Fruit fly (Drosophila melanogaster) whole organism, embryonic: ENCODE data around the gene CheA29a.

Experiments used
- Abd-B ChIP-seq: fragments of 200-800 bp; sonication (Bioruptor generic); optimal IDR thresholded peaks from 2 replicates; lab custom pipeline; 2018; ENCODE audit warnings: missing biosample characterization, mild to moderate bottlenecking, missing genetic modification characterization, moderate library complexity
- Aef1 ChIP-seq: fragments of 200-800 bp; sonication (Bioruptor generic); IDR thresholded peaks from 3 replicates; pipeline ENCODE4 v1.3.6; 2022; ENCODE audit warnings: missing biosample characterization, missing genetic modification characterization
- B-H2 ChIP-seq: fragments of 200-800 bp; sonication (Bioruptor generic); optimal IDR thresholded peaks from 2 replicates; lab custom pipeline; 2018; ENCODE audit warnings: missing biosample characterization, mild to moderate bottlenecking, missing genetic modification characterization
- Bteb2 ChIP-seq: fragments of 200-800 bp; sonication (Bioruptor generic); optimal IDR thresholded peaks from 2 replicates; lab custom pipeline; 2016; ENCODE audit warnings: missing biosample characterization, missing genetic modification characterization
- CG10267 ChIP-seq: fragments of 200-800 bp; sonication (Bioruptor generic); optimal IDR thresholded peaks from 2 replicates; lab custom pipeline; 2018; ENCODE audit warnings: missing biosample characterization, mild to moderate bottlenecking, missing genetic modification characterization, moderate library complexity
- CG10654 ChIP-seq: fragments of 200-800 bp; sonication (Bioruptor generic); optimal IDR thresholded peaks from 2 replicates; lab custom pipeline; 2016; ENCODE audit warnings: missing biosample characterization, missing genetic modification characterization
- CG12744 ChIP-seq: fragments of 200-800 bp; sonication (Bioruptor generic); optimal IDR thresholded peaks from 2 replicates; lab custom pipeline; 2016; ENCODE audit warnings: missing biosample characterization, missing genetic modification characterization
- CG13424 ChIP-seq: fragments of 200-800 bp; sonication (Bioruptor generic); optimal IDR thresholded peaks from 2 replicates; lab custom pipeline; 2019; ENCODE audit warnings: missing biosample characterization, mild to moderate bottlenecking, missing genetic modification characterization, moderate library complexity
- CG13624 ChIP-seq: fragments of 200-800 bp; sonication (Bioruptor generic); optimal IDR thresholded peaks from 2 replicates; lab custom pipeline; 2016; ENCODE audit warnings: missing biosample characterization, missing genetic modification characterization
- CG15011 ChIP-seq: fragments of 200-800 bp; sonication (Bioruptor generic); optimal IDR thresholded peaks from 3 replicates; lab custom pipeline; 2018; ENCODE audit warnings: missing biosample characterization, mild to moderate bottlenecking, missing genetic modification characterization
- CG17186 ChIP-seq: fragments of 200-800 bp; sonication (Bioruptor generic); optimal IDR thresholded peaks from 3 replicates; lab custom pipeline; 2017; ENCODE audit warnings: missing biosample characterization, missing genetic modification reagents, missing genetic modification characterization
- CG18262 ChIP-seq: fragments of 200-800 bp; optimal IDR thresholded peaks from 3 replicates; lab custom pipeline; 2019; ENCODE audit warnings: missing biosample characterization, mild to moderate bottlenecking, missing genetic modification characterization, moderate library complexity
- CG2129 ChIP-seq: fragments of 200-800 bp; sonication (Bioruptor generic); IDR thresholded peaks from 2 replicates; pipeline ENCODE4 v1.3.6; 2022; ENCODE audit warnings: missing biosample characterization, missing genetic modification characterization; ENCODE audit not compliant: partially characterized antibody
- CG30403 ChIP-seq: fragments of 200-800 bp; sonication (Bioruptor generic); optimal IDR thresholded peaks from 3 replicates; lab custom pipeline; 2016; ENCODE audit warnings: missing biosample characterization, missing genetic modification characterization
- CG31441 ChIP-seq: fragments of 200-800 bp; sonication (Bioruptor generic); IDR thresholded peaks from 2 replicates; pipeline ENCODE4 v1.3.6; 2022; ENCODE audit warnings: missing biosample characterization, missing genetic modification characterization
- CG3281 ChIP-seq: fragments of 200-800 bp; sonication (Bioruptor generic); optimal IDR thresholded peaks from 3 replicates; lab custom pipeline; 2017; ENCODE audit warnings: missing biosample characterization, mild to moderate bottlenecking, missing genetic modification characterization
- CG4360 ChIP-seq: fragments of 200-800 bp; sonication (Bioruptor generic); IDR thresholded peaks from 2 replicates; pipeline ENCODE4 v1.3.6; 2022; ENCODE audit warnings: missing biosample characterization, missing genetic modification characterization
- CG7786 ChIP-seq: fragments of 200-800 bp; sonication (Bioruptor generic); optimal IDR thresholded peaks from 2 replicates; lab custom pipeline; 2016; ENCODE audit warnings: missing biosample characterization, missing genetic modification characterization
- CG9727 ChIP-seq: fragments of 200-800 bp; sonication (Bioruptor generic); optimal IDR thresholded peaks from 3 replicates; lab custom pipeline; 2017; ENCODE audit warnings: missing biosample characterization, mild to moderate bottlenecking, missing genetic modification characterization
- Chrac-16 ChIP-seq: fragments of 200-800 bp; sonication (Bioruptor generic); optimal IDR thresholded peaks from 3 replicates; lab custom pipeline; 2016; ENCODE audit warnings: missing biosample characterization, missing genetic modification characterization
- Dp ChIP-seq: fragments of 200-800 bp; sonication (Bioruptor generic); optimal IDR thresholded peaks from 2 replicates; lab custom pipeline; 2018; ENCODE audit warnings: missing biosample characterization, mild to moderate bottlenecking, missing genetic modification characterization, moderate library complexity
- E2f1 ChIP-seq: fragments of 200-800 bp; sonication (Bioruptor generic); IDR thresholded peaks from 2 replicates; pipeline ENCODE4 v1.3.6; 2022; ENCODE audit warnings: missing biosample characterization, missing genetic modification characterization
- E2f2 ChIP-seq: fragments of 200-800 bp; sonication (Bioruptor generic); IDR thresholded peaks from 2 replicates; pipeline ENCODE4 v1.3.6; 2022; ENCODE audit warnings: missing biosample characterization, missing genetic modification characterization
- Hr51 ChIP-seq, 2 experiments: fragments of 200-800 bp; sonication (Bioruptor generic); optimal IDR thresholded peaks; 2 replicates in 1 of 2; 3 replicates in 1 of 2; lab custom pipeline; 2016 to 2018; ENCODE audit warnings: missing biosample characterization in 2 of 2, missing genetic modification characterization in 2 of 2, mild to moderate bottlenecking in 1 of 2, moderate library complexity in 1 of 2
- MESR4 ChIP-seq: fragments of 200-800 bp; sonication (Bioruptor generic); optimal IDR thresholded peaks from 2 replicates; lab custom pipeline; 2018; ENCODE audit warnings: missing biosample characterization, mild to moderate bottlenecking, missing genetic modification characterization, moderate library complexity
- Neu2 ChIP-seq: fragments of 200-800 bp; sonication (Bioruptor generic); optimal IDR thresholded peaks from 3 replicates; lab custom pipeline; 2016; ENCODE audit warnings: missing biosample characterization, missing genetic modification characterization, borderline replicate concordance
- Six4 ChIP-seq: fragments of 200-800 bp; sonication (Bioruptor generic); optimal IDR thresholded peaks from 2 replicates; lab custom pipeline; 2016; ENCODE audit warnings: missing biosample characterization, missing genetic modification characterization
- Sox100B ChIP-seq: fragments of 200-800 bp; sonication (Bioruptor generic); optimal IDR thresholded peaks from 3 replicates; lab custom pipeline; 2018; ENCODE audit warnings: missing biosample characterization, mild to moderate bottlenecking, missing genetic modification characterization
- Sry-δ ChIP-seq: fragments of 200-800 bp; sonication (Bioruptor generic); optimal IDR thresholded peaks from 2 replicates; lab custom pipeline; 2016; ENCODE audit warnings: missing biosample characterization, missing genetic modification characterization
- ab ChIP-seq: fragments of 200-800 bp; sonication (Bioruptor generic); optimal IDR thresholded peaks from 2 replicates; lab custom pipeline; 2016; ENCODE audit warnings: missing biosample characterization, missing genetic modification characterization
- abd-A ChIP-seq: fragments of 200-800 bp; sonication (Bioruptor generic); optimal IDR thresholded peaks from 3 replicates; lab custom pipeline; 2019; ENCODE audit warnings: missing biosample characterization, mild to moderate bottlenecking, missing genetic modification characterization, moderate library complexity
- cg ChIP-seq: fragments of 200-800 bp; sonication (Bioruptor generic); optimal IDR thresholded peaks from 3 replicates; lab custom pipeline; 2019; ENCODE audit warnings: missing biosample characterization, mild to moderate bottlenecking, missing genetic modification characterization, moderate library complexity
- chinmo ChIP-seq: fragments of 200-800 bp; sonication (Bioruptor generic); IDR thresholded peaks from 4 replicates; pipeline ENCODE4 v1.3.6; 2022; ENCODE audit warnings: missing biosample characterization, missing genetic modification characterization; ENCODE audit not compliant: partially characterized antibody
- fd102C ChIP-seq: fragments of 200-800 bp; sonication (Bioruptor generic); optimal IDR thresholded peaks from 2 replicates; lab custom pipeline; 2018; ENCODE audit warnings: missing biosample characterization, mild to moderate bottlenecking, missing genetic modification characterization, moderate library complexity
- gce ChIP-seq: fragments of 200-800 bp; sonication (Bioruptor generic); IDR thresholded peaks from 3 replicates; pipeline ENCODE4 v1.3.6; 2022; ENCODE audit warnings: missing biosample characterization, missing genetic modification characterization
- gsb ChIP-seq: fragments of 200-800 bp; sonication (Bioruptor generic); IDR thresholded peaks from 2 replicates; pipeline ENCODE4 v1.3.6; 2022; ENCODE audit warnings: missing biosample characterization, missing genetic modification characterization
- ham ChIP-seq: fragments of 200-800 bp; sonication (Bioruptor generic); IDR thresholded peaks from 2 replicates; pipeline ENCODE4 v1.3.6; 2022; ENCODE audit warnings: missing biosample characterization, missing genetic modification characterization
- hbn ChIP-seq: fragments of 200-800 bp; sonication (Bioruptor generic); IDR thresholded peaks from 2 replicates; pipeline ENCODE4 v1.3.6; 2022; ENCODE audit warnings: missing biosample characterization, missing genetic modification characterization; ENCODE audit not compliant: partially characterized antibody
- ind ChIP-seq: fragments of 200-800 bp; sonication (Bioruptor generic); optimal IDR thresholded peaks from 3 replicates; lab custom pipeline; 2016; ENCODE audit warnings: missing biosample characterization, missing genetic modification characterization
- nerfin-1 ChIP-seq: fragments of 200-800 bp; sonication (Bioruptor generic); optimal IDR thresholded peaks from 3 replicates; lab custom pipeline; 2019; ENCODE audit warnings: missing biosample characterization, mild to moderate bottlenecking, missing genetic modification characterization, moderate library complexity
- org-1 ChIP-seq: fragments of 200-800 bp; sonication (Bioruptor generic); optimal IDR thresholded peaks from 2 replicates; lab custom pipeline; 2017; ENCODE audit warnings: missing biosample characterization, missing genetic modification characterization
- ranshi ChIP-seq: fragments of 200-800 bp; sonication (Bioruptor generic); IDR thresholded peaks from 2 replicates; pipeline ENCODE4 v1.3.6; 2022; ENCODE audit warnings: missing biosample characterization, missing genetic modification characterization
- schlank ChIP-seq: fragments of 200-800 bp; sonication (Bioruptor generic); optimal IDR thresholded peaks from 2 replicates; lab custom pipeline; 2018; ENCODE audit warnings: missing biosample characterization, mild to moderate bottlenecking, missing genetic modification characterization
- usp ChIP-seq: fragments of >200 bp; optimal IDR thresholded peaks from 2 replicates; lab custom pipeline; 2017; ENCODE audit warnings: missing biosample characterization, missing genetic modification characterization
- wek ChIP-seq: fragments of 200-800 bp; sonication (Bioruptor generic); optimal IDR thresholded peaks from 3 replicates; lab custom pipeline; 2018; ENCODE audit warnings: missing biosample characterization, mild to moderate bottlenecking, missing genetic modification characterization, moderate library complexity

CheA29a gene

DNA sequence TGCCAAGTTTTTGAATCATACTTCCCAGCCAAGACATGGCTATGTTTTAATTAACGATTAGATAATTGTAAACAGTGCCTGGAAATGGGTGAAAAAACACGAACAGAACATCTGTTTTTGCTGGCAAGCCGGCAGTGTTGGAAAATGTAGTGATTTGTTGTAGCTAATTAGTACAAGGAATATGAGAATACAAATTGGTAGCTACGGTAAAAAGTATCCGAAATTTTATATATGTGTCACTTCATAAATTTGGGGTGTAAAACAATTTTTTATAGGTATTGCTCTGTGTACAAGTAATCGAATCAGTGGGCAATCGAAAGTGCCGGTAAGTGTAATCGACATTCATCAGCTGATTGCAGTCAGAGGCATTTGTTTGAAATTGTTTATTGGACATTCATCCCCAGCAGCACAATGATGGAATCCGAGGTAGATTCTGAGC lies 40.1 kb downstream of the CheA29a start, which contains the start of the genes mRpL51 and Uba4 (continued):
- TF ChIP-seq ham = no peak
- peak; percentile 6 for TF ChIP-seq CG12744 (GFP tag; lab: Kevin White, UChicago)
- TF ChIP-seq nerfin-1 (tag; lab: Kevin White, UChicago) = peak; percentile 79
- peak; percentile 39 for TF ChIP-seq B-H2 (GFP tag; lab: Kevin White, UChicago)
- TF ChIP-seq MESR4 = peak; percentile 46
- TF ChIP-seq E2f2 (GFP tag; lab: Robert Waterston, UW) = peak; percentile 69
- TF ChIP-seq CG17186 (GFP tag; lab: Kevin White, UChicago) = peak; percentile 39
- peak; percentile 25 for TF ChIP-seq CG18262
- no peak for TF ChIP-seq CG10654 (GFP tag; lab: Kevin White, UChicago)
- TF ChIP-seq chinmo (GFP tag; lab: Robert Waterston, UW) = 0 out of 4 replicates have a peak, but pooled peaks have one; percentile 38
- TF ChIP-seq CG31441 (GFP tag; lab: Robert Waterston, UW) = 0 out of 2 replicates have a peak, but pooled peaks have one; percentile 28
- peak; percentile 7 for TF ChIP-seq CG7786 (GFP tag; lab: Kevin White, UChicago)
- peak; percentile 74 for TF ChIP-seq Sry-δ
- peak in 1 of 2 experiments; percentile 10 for TF ChIP-seq Hr51 (GFP tag; optimal IDR thresholded peaks at IDR 0.05; lab: Kevin White, UChicago)
- peak; percentile 11; the same call in 1 of the 2 replicates for TF ChIP-seq CG2129 (GFP tag; lab: Robert Waterston, UW)
- TF ChIP-seq Dp (GFP tag; lab: Kevin White, UChicago) = peak; percentile 58
- peak; percentile 44 for TF ChIP-seq Chrac-16 (GFP tag; lab: Kevin White, UChicago)
- no peak for TF ChIP-seq cg (GFP tag; lab: Kevin White, UChicago)
- no peak for TF ChIP-seq CG4360 (GFP tag; lab: Robert Waterston, UW)
- TF ChIP-seq CG3281 (GFP tag; lab: Kevin White, UChicago) = peak; percentile 23
- TF ChIP-seq Sox100B (GFP tag; lab: Kevin White, UChicago) = no peak
- peak; percentile 41 for TF ChIP-seq ind (GFP tag; lab: Kevin White, UChicago)
- TF ChIP-seq Bteb2 = peak; percentile 7
- peak; percentile 37 for TF ChIP-seq Six4
- TF ChIP-seq CG9727 (GFP tag; lab: Kevin White, UChicago) = peak; percentile 20
- TF ChIP-seq abd-A = no peak
- peak; percentile 16 for TF ChIP-seq CG13624 (GFP tag; lab: Kevin White, UChicago)
- no peak for TF ChIP-seq CG15011 (GFP tag; lab: Kevin White, UChicago)
- peak; percentile 53 for TF ChIP-seq CG30403
- peak; percentile 45 for TF ChIP-seq wek (GFP tag; lab: Kevin White, UChicago)

DNA sequence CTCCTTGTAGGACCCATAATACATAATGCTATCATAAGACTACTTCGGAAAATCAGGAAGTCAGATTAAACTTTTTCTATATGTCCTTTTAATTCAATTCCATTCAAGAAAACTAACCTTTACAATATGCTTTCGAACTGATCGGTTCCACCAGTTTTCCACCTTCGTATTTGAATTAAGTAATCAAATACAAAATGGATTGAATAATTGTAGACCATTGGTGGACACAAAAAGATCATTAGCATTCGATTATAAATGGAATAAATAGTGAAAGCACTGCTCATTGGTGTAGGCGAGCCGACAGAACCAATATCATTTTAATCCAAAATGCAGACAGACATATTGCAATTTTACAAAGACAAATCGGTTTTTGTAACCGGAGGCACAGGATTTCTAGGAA lies 42.2 kb downstream of the CheA29a start, which contains the start of gene Sgp:
Gene Sgp (plus strand): TSS at position 301 of the 400 bp plus-strand sequence.
- TF ChIP-seq usp = no peak
- TF ChIP-seq fd102C (GFP tag; lab: Kevin White, UChicago) = no peak
- no peak for TF ChIP-seq CG13424 (tag; lab: Kevin White, UChicago)
- TF ChIP-seq hbn (GFP tag; lab: Robert Waterston, UW) = no peak
- TF ChIP-seq Abd-B (GFP tag; lab: Kevin White, UChicago) = no peak
- no peak for TF ChIP-seq Aef1 (GFP tag; lab: Robert Waterston, UW)
- no peak for TF ChIP-seq org-1 (GFP tag; lab: Kevin White, UChicago)
- TF ChIP-seq ranshi (GFP tag; lab: Robert Waterston, UW) = no peak
- no peak for TF ChIP-seq CG10267 (tag; lab: Kevin White, UChicago)
- TF ChIP-seq gce = no peak
- no peak for TF ChIP-seq Hr51 (GFP tag; optimal IDR thresholded peaks at IDR 0.05; lab: Kevin White, UChicago)
- TF ChIP-seq ab (GFP tag; lab: Kevin White, UChicago) = no peak
- no peak for TF ChIP-seq E2f1 (GFP tag; lab: Robert Waterston, UW)
- TF ChIP-seq gsb = no peak
- TF ChIP-seq Neu2 (GFP tag; lab: Kevin White, UChicago) = no peak
- no peak for TF ChIP-seq schlank (tag; lab: Kevin White, UChicago)
